Worm (Caenorhabditis elegans): ENCODE results near the gene R10F2.5.
A peak's percentile ranks its signal among the peaks of the same experiment; 100 is the strongest.

DNA sequence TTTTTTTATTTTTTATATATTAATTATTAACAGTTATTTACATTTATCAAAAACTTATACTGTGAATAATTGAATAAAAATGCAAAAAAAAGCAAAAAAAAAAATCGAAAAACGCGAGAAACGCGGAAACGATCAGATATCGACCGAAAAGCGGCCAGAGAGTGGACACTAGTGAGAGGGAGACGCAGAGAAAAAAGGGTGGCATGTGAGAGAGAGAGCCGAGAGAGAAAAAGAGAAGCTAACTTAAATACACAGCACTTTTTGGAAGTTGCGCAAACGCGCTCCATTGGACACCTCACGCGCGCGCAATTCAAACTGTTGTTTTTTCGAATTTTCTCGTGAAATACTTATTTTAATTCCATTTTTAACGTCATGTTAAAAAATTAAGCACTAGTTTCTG is 41.9 kb upstream of the R10F2.5 start:
- peak; percentile 47 for TF ChIP-seq nhr-237 (tag; optimal IDR thresholded peaks at IDR 0.05)
- TF ChIP-seq nhr-12 (tag; optimal IDR thresholded peaks at IDR 0.05): no peak
- no peak for TF ChIP-seq snpc-4 (tag; optimal IDR thresholded peaks at IDR 0.05)
- TF ChIP-seq tbx-8 (GFP tag; optimal IDR thresholded peaks at IDR 0.05): no peak
- no peak for TF ChIP-seq cnd-1 (tag; optimal IDR thresholded peaks at IDR 0.05)
- TF ChIP-seq unc-39 (tag; optimal IDR thresholded peaks at IDR 0.05): no peak
- TF ChIP-seq nhr-28 (tag; optimal IDR thresholded peaks at IDR 0.05): no peak

All from whole organism, mixed stage, embryonic.